Worm (Caenorhabditis elegans): ENCODE results near the gene ddn-3.

- no peak for TF ChIP-seq nhr-232 (tag; optimal IDR thresholded peaks at IDR 0.05)
- no peak for TF ChIP-seq elt-2 (tag; optimal IDR thresholded peaks at IDR 0.05)
- TF ChIP-seq fax-1 (tag; optimal IDR thresholded peaks at IDR 0.05): no peak
- no peak for TF ChIP-seq pha-2 (tag; optimal IDR thresholded peaks at IDR 0.05)
- no peak for TF ChIP-seq nfya-1 (tag; optimal IDR thresholded peaks at IDR 0.05)
- no peak for TF ChIP-seq pat-9 (tag; optimal IDR thresholded peaks at IDR 0.05)
- TF ChIP-seq fkh-6 (tag; optimal IDR thresholded peaks at IDR 0.05): no peak
Observed at ce11 chrV:14299569-14300064, 11.4 kb downstream of the ddn-3 start, which contains the start of the genes spig-3 and F14D7.12.
